Fruit fly (Drosophila melanogaster) whole organism, embryonic: ENCODE measurements around the gene vsg.

ENCODE experiments used
- Awh ChIP-seq: fragments of 200-800 bp; sonication (Bioruptor generic); IDR thresholded peaks from 2 replicates; pipeline ENCODE4, ENCODE4 v1.3.6; 2022; ENCODE audit warnings: missing biosample characterization, missing genetic modification characterization
- Bgb ChIP-seq: fragments of 200-800 bp; sonication (Bioruptor generic); IDR thresholded peaks from 2 replicates; pipeline ENCODE4 v1.3.6; 2022; ENCODE audit warnings: missing biosample characterization, missing genetic modification characterization; ENCODE audit not compliant: partially characterized antibody
- CG10147 ChIP-seq: fragments of 200-800 bp; sonication (Bioruptor generic); optimal IDR thresholded peaks from 2 replicates; lab custom pipeline; 2019; ENCODE audit warnings: missing biosample characterization, mild to moderate bottlenecking, missing genetic modification characterization, moderate library complexity
- CG10565 ChIP-seq: fragments of 200-800 bp; sonication (Bioruptor generic); optimal IDR thresholded peaks from 3 replicates; lab custom pipeline; 2016; ENCODE audit warnings: missing biosample characterization, mild to moderate bottlenecking, missing genetic modification characterization
- CG12155 ChIP-seq: fragments of 200-800 bp; sonication (Bioruptor generic); optimal IDR thresholded peaks from 3 replicates; lab custom pipeline; 2016; ENCODE audit warnings: missing biosample characterization, missing genetic modification characterization
- CG12219 ChIP-seq: fragments of 200-800 bp; sonication (Bioruptor generic); optimal IDR thresholded peaks from 3 replicates; lab custom pipeline; 2018; ENCODE audit warnings: missing biosample characterization, mild to moderate bottlenecking, missing genetic modification characterization
- CG1233 ChIP-seq: fragments of 200-800 bp; sonication (Bioruptor generic); optimal IDR thresholded peaks from 4 replicates; lab custom pipeline; 2018; ENCODE audit warnings: missing biosample characterization, mild to moderate bottlenecking, missing genetic modification characterization
- CG14667 ChIP-seq: fragments of 200-800 bp; sonication (Bioruptor generic); IDR thresholded peaks from 2 replicates; pipeline ENCODE4 v1.3.6; 2022; ENCODE audit warnings: missing biosample characterization, missing genetic modification characterization
- CG15269 ChIP-seq: fragments of 200-800 bp; sonication (Bioruptor generic); optimal IDR thresholded peaks from 2 replicates; lab custom pipeline; 2018; ENCODE audit warnings: missing biosample characterization, mild to moderate bottlenecking, missing genetic modification characterization, moderate library complexity
- CG16815 ChIP-seq: fragments of 200-800 bp; sonication (Bioruptor generic); optimal IDR thresholded peaks from 3 replicates; lab custom pipeline; 2017; ENCODE audit warnings: missing biosample characterization, mild to moderate bottlenecking, missing genetic modification characterization
- CG17829 ChIP-seq: fragments of 200-800 bp; optimal IDR thresholded peaks from 2 replicates; lab custom pipeline; 2019; ENCODE audit warnings: missing biosample characterization, mild to moderate bottlenecking, missing genetic modification characterization, moderate library complexity
- CG1792 ChIP-seq: fragments of 200-800 bp; sonication (Bioruptor generic); optimal IDR thresholded peaks from 2 replicates; lab custom pipeline; 2016; ENCODE audit warnings: missing biosample characterization, missing genetic modification characterization
- CG18262 ChIP-seq: fragments of 200-800 bp; optimal IDR thresholded peaks from 3 replicates; lab custom pipeline; 2019; ENCODE audit warnings: missing biosample characterization, mild to moderate bottlenecking, missing genetic modification characterization, moderate library complexity
- CG2202 ChIP-seq: fragments of 200-800 bp; sonication (Bioruptor generic); optimal IDR thresholded peaks from 2 replicates; lab custom pipeline; 2018; ENCODE audit warnings: missing biosample characterization, mild to moderate bottlenecking, missing genetic modification characterization
- CG31388 ChIP-seq: fragments of 200-800 bp; sonication (Bioruptor generic); optimal IDR thresholded peaks from 2 replicates; lab custom pipeline; 2016; ENCODE audit warnings: missing biosample characterization, missing genetic modification characterization
- CG31441 ChIP-seq: fragments of 200-800 bp; sonication (Bioruptor generic); IDR thresholded peaks from 2 replicates; pipeline ENCODE4 v1.3.6; 2022; ENCODE audit warnings: missing biosample characterization, missing genetic modification characterization
- CG6654 ChIP-seq: fragments of 200-800 bp; sonication (Bioruptor generic); optimal IDR thresholded peaks from 2 replicates; lab custom pipeline; 2017; ENCODE audit warnings: missing biosample characterization, mild to moderate bottlenecking, missing genetic modification characterization
- CG7357 ChIP-seq: fragments of 200-800 bp; sonication (Bioruptor generic); IDR thresholded peaks from 3 replicates; pipeline ENCODE4 v1.3.6; 2022; ENCODE audit warnings: missing biosample characterization, missing genetic modification characterization
- CG7372 ChIP-seq: fragments of 200-800 bp; sonication (Bioruptor generic); IDR thresholded peaks from 2 replicates; pipeline ENCODE4 v1.3.6; 2022; ENCODE audit warnings: missing biosample characterization, missing genetic modification characterization
- CG7745 ChIP-seq: fragments of 200-800 bp; sonication (Bioruptor generic); optimal IDR thresholded peaks from 2 replicates; lab custom pipeline; 2018; ENCODE audit warnings: missing biosample characterization, mild to moderate bottlenecking, missing genetic modification characterization, moderate library complexity
- CG7963 ChIP-seq: fragments of 200-800 bp; sonication (Bioruptor generic); IDR thresholded peaks from 3 replicates; pipeline ENCODE4 v1.3.6; 2022; ENCODE audit warnings: missing biosample characterization, missing genetic modification characterization; ENCODE audit not compliant: partially characterized antibody
- CG8944 ChIP-seq: fragments of 200-800 bp; sonication (Bioruptor generic); optimal IDR thresholded peaks from 3 replicates; lab custom pipeline; 2016; ENCODE audit warnings: missing biosample characterization, missing genetic modification characterization
- CoRest ChIP-seq: fragments of 200-800 bp; sonication (Bioruptor generic); optimal IDR thresholded peaks from 3 replicates; lab custom pipeline; 2018; ENCODE audit warnings: missing biosample characterization, mild to moderate bottlenecking, missing genetic modification characterization, moderate library complexity
- Dad ChIP-seq: fragments of 200-800 bp; sonication (Bioruptor generic); optimal IDR thresholded peaks from 3 replicates; lab custom pipeline; 2016; ENCODE audit warnings: missing biosample characterization, missing genetic modification characterization
- Dip3 ChIP-seq: fragments of 200-800 bp; sonication (Bioruptor generic); optimal IDR thresholded peaks from 3 replicates; lab custom pipeline; 2016; ENCODE audit warnings: missing biosample characterization, missing genetic modification characterization
- Doc2 ChIP-seq: fragments of 200-800 bp; sonication (Bioruptor generic); IDR thresholded peaks from 2 replicates; pipeline ENCODE4 v1.3.6; 2022; ENCODE audit warnings: missing biosample characterization, missing genetic modification characterization
- Doc3 ChIP-seq: fragments of 200-800 bp; sonication (Bioruptor generic); IDR thresholded peaks from 3 replicates; pipeline ENCODE4 v1.3.6; 2022; ENCODE audit warnings: missing biosample characterization, missing genetic modification characterization; ENCODE audit not compliant: partially characterized antibody
- Eip74EF ChIP-seq, 2 experiments: fragments of 200-800 bp in 1 of 2; fragments of >200 bp in 1 of 2; sonication (Bioruptor generic) in 1 of 2; optimal IDR thresholded peaks; 2 replicates each; lab custom pipeline; 2017 to 2019; ENCODE audit warnings: missing biosample characterization in 2 of 2, missing genetic modification characterization in 2 of 2, mild to moderate bottlenecking in 1 of 2, moderate library complexity in 1 of 2
- Fer1 ChIP-seq: fragments of 200-800 bp; sonication (Bioruptor generic); optimal IDR thresholded peaks from 2 replicates; lab custom pipeline; 2017; ENCODE audit warnings: missing biosample characterization, mild to moderate bottlenecking, missing genetic modification characterization
- Fer3 ChIP-seq: fragments of 200-800 bp; sonication (Bioruptor generic); optimal IDR thresholded peaks from 2 replicates; lab custom pipeline; 2018; ENCODE audit warnings: missing biosample characterization, mild to moderate bottlenecking, missing genetic modification characterization, moderate library complexity
- HLH54F ChIP-seq: fragments of 200-800 bp; sonication (Bioruptor generic); optimal IDR thresholded peaks from 3 replicates; lab custom pipeline; 2016; ENCODE audit warnings: missing biosample characterization, missing genetic modification characterization
- Mad ChIP-seq: fragments of 200-800 bp; sonication (Bioruptor generic); optimal IDR thresholded peaks from 2 replicates; lab custom pipeline; 2016; ENCODE audit warnings: missing biosample characterization, missing genetic modification characterization
- Med ChIP-seq: fragments of 200-800 bp; sonication (Bioruptor generic); peaks from one replicate; lab custom pipeline; 2016; ENCODE audit warnings: missing biosample characterization, missing genetic modification characterization, mild to moderate bottlenecking, inconsistent platforms, moderate library complexity
- Six4 ChIP-seq: fragments of 200-800 bp; sonication (Bioruptor generic); optimal IDR thresholded peaks from 2 replicates; lab custom pipeline; 2016; ENCODE audit warnings: missing biosample characterization, missing genetic modification characterization
- Trl ChIP-seq, 3 experiments: fragments of >200 bp in 2 of 3; fragments of 200-800 bp in 1 of 3; sonication (Bioruptor generic) in 1 of 3; optimal IDR thresholded peaks; 2 replicates in 1 of 3; 3 replicates in 2 of 3; lab custom pipeline; 2016 to 2017; ENCODE audit warnings: missing biosample characterization in 1 of 3, missing genetic modification characterization in 1 of 3
- ab ChIP-seq: fragments of 200-800 bp; sonication (Bioruptor generic); optimal IDR thresholded peaks from 2 replicates; lab custom pipeline; 2016; ENCODE audit warnings: missing biosample characterization, missing genetic modification characterization
- aop ChIP-seq: fragments of 200-800 bp; sonication (Bioruptor generic); IDR thresholded peaks from 2 replicates; pipeline ENCODE4 v1.3.6; 2022; ENCODE audit warnings: missing biosample characterization, missing genetic modification characterization
- ase ChIP-seq: fragments of 200-800 bp; sonication (Bioruptor generic); IDR thresholded peaks from 3 replicates; pipeline ENCODE4 v1.3.6; 2022; ENCODE audit warnings: missing biosample characterization, missing genetic modification characterization
- cato ChIP-seq: fragments of 200-800 bp; sonication (Bioruptor generic); optimal IDR thresholded peaks from 2 replicates; lab custom pipeline; 2016; ENCODE audit warnings: missing biosample characterization, missing genetic modification characterization, borderline replicate concordance
- gce ChIP-seq: fragments of 200-800 bp; sonication (Bioruptor generic); IDR thresholded peaks from 3 replicates; pipeline ENCODE4 v1.3.6; 2022; ENCODE audit warnings: missing biosample characterization, missing genetic modification characterization
- gcm ChIP-seq: fragments of 200-800 bp; sonication (Bioruptor generic); optimal IDR thresholded peaks from 2 replicates; lab custom pipeline; 2019; ENCODE audit warnings: missing biosample characterization, mild to moderate bottlenecking, missing genetic modification characterization, moderate library complexity
- gem ChIP-seq: fragments of 200-800 bp; sonication (Bioruptor generic); optimal IDR thresholded peaks from 2 replicates; lab custom pipeline; 2019; ENCODE audit warnings: missing biosample characterization, mild to moderate bottlenecking, missing genetic modification characterization, moderate library complexity
- her ChIP-seq: fragments of 200-800 bp; sonication (Bioruptor generic); optimal IDR thresholded peaks from 2 replicates; lab custom pipeline; 2016; ENCODE audit warnings: missing biosample characterization, missing genetic modification characterization
- kah ChIP-seq: fragments of 200-800 bp; sonication (Bioruptor generic); optimal IDR thresholded peaks from 2 replicates; lab custom pipeline; 2018; ENCODE audit warnings: missing biosample characterization, mild to moderate bottlenecking, missing genetic modification characterization
- lilli ChIP-seq: fragments of 200-800 bp; sonication (Bioruptor generic); optimal IDR thresholded peaks from 3 replicates; lab custom pipeline; 2016; ENCODE audit warnings: missing biosample characterization, missing genetic modification characterization
- lmd ChIP-seq: fragments of 200-800 bp; sonication (Bioruptor generic); IDR thresholded peaks from 2 replicates; pipeline ENCODE4 v1.3.6; 2022; ENCODE audit warnings: missing biosample characterization, missing genetic modification characterization
- luna ChIP-seq: fragments of 200-800 bp; sonication (Bioruptor generic); optimal IDR thresholded peaks from 2 replicates; lab custom pipeline; 2016; ENCODE audit warnings: missing biosample characterization, missing genetic modification characterization
- repo ChIP-seq: fragments of 200-800 bp; sonication (Bioruptor generic); optimal IDR thresholded peaks from 2 replicates; lab custom pipeline; 2016; ENCODE audit warnings: missing biosample characterization, missing genetic modification characterization
- run ChIP-seq: fragments of 200-800 bp; sonication (Bioruptor generic); optimal IDR thresholded peaks from 3 replicates; lab custom pipeline; 2018; ENCODE audit warnings: missing biosample characterization, mild to moderate bottlenecking, missing genetic modification characterization
- stwl ChIP-seq: fragments of 200-800 bp; sonication (Bioruptor generic); optimal IDR thresholded peaks from 3 replicates; lab custom pipeline; 2018; ENCODE audit warnings: missing biosample characterization, mild to moderate bottlenecking, missing genetic modification characterization, moderate library complexity
- wdn ChIP-seq: fragments of 200-800 bp; sonication (Bioruptor generic); IDR thresholded peaks from 2 replicates; pipeline ENCODE4 v1.3.6; 2022; ENCODE audit warnings: missing biosample characterization, missing genetic modification characterization

Gene vsg

dm6 chr3L:9698193-9698642 lies 15.9 kb upstream of the vsg start, which contains the start of gene Ubc4 (continued):
- TF ChIP-seq cato (GFP tag; lab: Kevin White, UChicago) (no peak), wdn (GFP tag; lab: Robert Waterston, UW) (no peak), gce (GFP tag; lab: Robert Waterston, UW) (no peak), CG31441 (no peak), lilli (GFP tag; lab: Kevin White, UChicago) (peak; percentile 42), her (GFP tag; lab: Kevin White, UChicago) (peak; percentile 19), ase (GFP tag; lab: Robert Waterston, UW) (no peak), run (tag; lab: Kevin White, UChicago) (no peak), Six4 (no peak), Dip3 (GFP tag; lab: Kevin White, UChicago) (peak; percentile 4), CG7357 (no peak), Awh (no peak), CG12155 (GFP tag; lab: Kevin White, UChicago) (no peak), CoRest (tag; lab: Kevin White, UChicago) (peak; percentile 4), CG7745 (tag; lab: Kevin White, UChicago) (no peak), CG15269 (tag; lab: Kevin White, UChicago) (no peak), lmd (GFP tag; lab: Robert Waterston, UW) (no peak), Trl (optimal IDR thresholded peaks at IDR 0.05; lab: Kevin White, UChicago) (peak in 1 of 2 experiments; percentile 30), Trl (GFP tag; optimal IDR thresholded peaks at IDR 0.05; lab: Kevin White, UChicago) (no peak), Bgb (peak; percentile 93), CG31388 (GFP tag; lab: Kevin White, UChicago) (no peak), kah (GFP tag; lab: Kevin White, UChicago) (no peak), Med (GFP tag; lab: Kevin White, UChicago) (peak; percentile 88), CG18262 (tag; lab: Kevin White, UChicago) (no peak), Mad (GFP tag; lab: Kevin White, UChicago) (no peak), stwl (tag; lab: Kevin White, UChicago) (peak; percentile 54), Fer3 (tag; lab: Kevin White, UChicago) (no peak), CG8944 (GFP tag; lab: Kevin White, UChicago) (no peak), Doc2 (GFP tag; lab: Robert Waterston, UW) (no peak), CG6654 (no peak), CG7963 (GFP tag; lab: Robert Waterston, UW) (peak; percentile 86), CG12219 (GFP tag; lab: Kevin White, UChicago) (no peak), Eip74EF (GFP tag; optimal IDR thresholded peaks at IDR 0.05; lab: Kevin White, UChicago) (no peak), CG1792 (GFP tag; lab: Kevin White, UChicago) (no peak), CG1233 (no peak), CG16815 (no peak), gem (no peak), CG14667 (GFP tag; lab: Robert Waterston, UW) (no peak), CG17829 (tag; lab: Kevin White, UChicago) (no peak), CG2202 (no peak), Doc3 (peak; percentile 73), aop (no peak), gcm (GFP tag; lab: Kevin White, UChicago) (no peak), CG7372 (GFP tag; lab: Robert Waterston, UW) (no peak), repo (GFP tag; lab: Kevin White, UChicago) (peak; percentile 8), CG10147 (no peak), ab (no peak), Fer1 (GFP tag; lab: Kevin White, UChicago) (peak; percentile 4), Dad (peak; percentile 2), HLH54F (GFP tag; lab: Kevin White, UChicago) (no peak), luna (GFP tag; lab: Kevin White, UChicago) (no peak), CG10565 (GFP tag; lab: Kevin White, UChicago) (no peak)
